Worm (Caenorhabditis elegans) whole organism, midembryonic: ENCODE data around the gene fbxa-61.

ENCODE experiments used
- T22C8.4 ChIP-seq: fragments of 200-800 bp; sonication (Bioruptor generic); IDR thresholded peaks from 2 replicates; pipeline ENCODE4 v1.3.6; 2022; ENCODE audit warnings: missing genetic modification characterization, missing compliant biosample characterization
- cog-1 ChIP-seq: sonication (generic microtip); optimal IDR thresholded peaks from 2 replicates; lab custom pipeline; 2016; ENCODE audit warnings: missing genetic modification characterization, missing compliant biosample characterization
- flt-1 ChIP-seq: fragments of 200-800 bp; sonication (Bioruptor generic); IDR thresholded peaks from 2 replicates; pipeline ENCODE4 v1.3.6; 2022; ENCODE audit warnings: missing genetic modification characterization, missing compliant biosample characterization
- klf-2 ChIP-seq: fragments of 200-800 bp; sonication (Bioruptor generic); conservative IDR thresholded peaks from 2 replicates; pipeline ENCODE4 v1.3.6; 2022; ENCODE audit warnings: missing genetic modification reagents, missing genetic modification characterization, missing compliant biosample characterization
- med-1 ChIP-seq: sonication (generic microtip); optimal IDR thresholded peaks from 2 replicates; lab custom pipeline; 2017; ENCODE audit warnings: missing genetic modification characterization, mild to moderate bottlenecking, missing compliant biosample characterization, antibody characterized with exemption, missing genetic modification reagents; ENCODE audit not compliant: insufficient read depth
- ref-1 ChIP-seq: fragments of 200-800 bp; sonication (Bioruptor generic); conservative IDR thresholded peaks from 2 replicates; pipeline ENCODE4 v1.3.6; 2022; ENCODE audit warnings: missing genetic modification reagents, missing genetic modification characterization, missing compliant biosample characterization
- tab-1 ChIP-seq: fragments of 200-800 bp; sonication (Bioruptor generic); IDR thresholded peaks from 2 replicates; pipeline ENCODE4 v1.3.6; 2022; ENCODE audit warnings: missing genetic modification characterization, missing compliant biosample characterization
- ztf-23 ChIP-seq: fragments of 200-800 bp; sonication (Bioruptor generic); IDR thresholded peaks from 2 replicates; pipeline ENCODE4 v1.3.6; 2022; ENCODE audit warnings: missing genetic modification reagents, missing genetic modification characterization, missing compliant biosample characterization
- ztf-29 ChIP-seq: fragments of 200-800 bp; sonication (Bioruptor generic); IDR thresholded peaks from 2 replicates; pipeline ENCODE4 v1.3.6; 2022; ENCODE audit warnings: missing genetic modification reagents, missing genetic modification characterization, missing compliant biosample characterization

DNA sequence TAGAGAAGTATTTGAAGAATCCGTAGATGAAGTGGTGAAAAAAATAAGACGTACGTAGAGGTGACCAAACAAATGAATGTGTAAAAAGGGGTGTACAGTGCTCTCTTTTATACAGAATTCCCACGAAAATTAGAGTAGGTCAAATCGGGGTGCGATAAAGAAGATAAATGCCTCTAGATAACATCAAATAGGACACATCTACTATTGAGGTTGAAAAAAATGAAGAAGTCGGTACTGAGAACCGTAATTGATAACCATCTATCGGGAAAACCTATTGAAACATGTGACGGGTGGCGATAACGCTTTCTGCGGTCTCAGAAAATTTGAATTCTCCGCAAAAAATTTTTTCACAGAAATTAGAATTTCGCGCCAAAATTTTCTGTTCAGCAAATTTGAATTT is at the start of gene fbxa-61:
- TF ChIP-seq flt-1, result no peak
- no peak for TF ChIP-seq med-1 (GFP tag; lab: Kevin White, UChicago)
- TF ChIP-seq ref-1 (GFP tag; lab: Robert Waterston, UW), result no peak
- no peak for TF ChIP-seq cog-1
- no peak for TF ChIP-seq T22C8.4
- no peak for TF ChIP-seq ztf-29 (GFP tag; lab: Robert Waterston, UW)
- no peak for TF ChIP-seq ztf-23
- TF ChIP-seq tab-1 (GFP tag; lab: Robert Waterston, UW), result no peak
- no peak for TF ChIP-seq klf-2
